Worm (Caenorhabditis elegans): Measurements from ENCODE around the gene M163.1.

M163.1 gene

ce11 chrX:14543224-14543623 lies 39.6 kb upstream of the M163.1 start, which contains the start of gene T24C2.3:
T24C2.3 (plus strand) TSS chrX:14543524.
- TF ChIP-seq K11D2.4 (GFP tag; IDR thresholded peaks at IDR 0.05), result no peak
- TF ChIP-seq K12H6.12 (tag; optimal IDR thresholded peaks at IDR 0.05), result no peak
- TF ChIP-seq nhr-80 (tag; optimal IDR thresholded peaks at IDR 0.05), result no peak
- no peak for TF ChIP-seq hsf-1 (GFP tag; IDR thresholded peaks at IDR 0.05)
- TF ChIP-seq ztf-22 (GFP tag; optimal IDR thresholded peaks at IDR 0.05), result no peak
- TF ChIP-seq nhr-179 (tag; optimal IDR thresholded peaks at IDR 0.05), result no peak
- TF ChIP-seq madf-3 (GFP tag; IDR thresholded peaks at IDR 0.05), result no peak
- no peak for TF ChIP-seq mes-4 (tag; optimal IDR thresholded peaks at IDR 0.05)

DNA sequence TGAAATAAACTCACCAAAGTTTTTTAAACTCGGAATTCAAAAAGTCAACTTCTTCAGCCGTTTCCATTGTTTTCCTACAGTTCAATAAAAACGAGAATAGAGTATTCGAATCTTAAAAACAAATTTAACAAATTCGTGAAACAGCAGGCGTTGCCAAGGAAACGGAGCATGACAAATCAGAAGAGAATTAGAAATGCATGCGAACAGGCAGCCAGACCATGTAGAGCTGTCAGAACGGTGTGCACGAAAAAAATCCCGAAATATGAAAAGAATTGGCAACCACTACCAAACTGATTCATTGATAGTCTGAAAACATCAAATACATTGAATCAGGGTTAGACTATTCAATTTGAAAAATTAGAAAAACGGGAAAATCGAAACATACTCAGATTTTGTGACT lies 38.4 kb upstream of the M163.1 start, which contains the start of gene fbxa-81:
Gene fbxa-81, minus strand, starts transcription at position 101 of the 400 bp plus-strand sequence.
- no peak for TF ChIP-seq efl-1 (GFP tag; optimal IDR thresholded peaks at IDR 0.05)
- TF ChIP-seq F39B2.1 (GFP tag; IDR thresholded peaks at IDR 0.05), result no peak
- no peak for TF ChIP-seq attf-6 (GFP tag; IDR thresholded peaks at IDR 0.05)
- TF ChIP-seq egl-44 (GFP tag; IDR thresholded peaks at IDR 0.05), result no peak
- TF ChIP-seq nfyb-1 (GFP tag; IDR thresholded peaks at IDR 0.05), result no peak
- no peak for TF ChIP-seq somi-1 (GFP tag; optimal IDR thresholded peaks at IDR 0.05)
- TF ChIP-seq lag-1 (GFP tag; IDR thresholded peaks at IDR 0.05), result no peak
- TF ChIP-seq sptf-2 (GFP tag; optimal IDR thresholded peaks at IDR 0.05), result no peak
- TF ChIP-seq ceh-58 (GFP tag; IDR thresholded peaks at IDR 0.05), result no peak
- TF ChIP-seq F37B4.10 (GFP tag; IDR thresholded peaks at IDR 0.05), result no peak
- no peak for TF ChIP-seq madf-8 (GFP tag; conservative IDR thresholded peaks at IDR 0.05)
- no peak for TF ChIP-seq ZK185.1 (tag; optimal IDR thresholded peaks at IDR 0.05; ENCODE audit: poor library complexity, severe bottlenecking)
- TF ChIP-seq B0019.2 (GFP tag; conservative IDR thresholded peaks at IDR 0.05), result no peak

DNA sequence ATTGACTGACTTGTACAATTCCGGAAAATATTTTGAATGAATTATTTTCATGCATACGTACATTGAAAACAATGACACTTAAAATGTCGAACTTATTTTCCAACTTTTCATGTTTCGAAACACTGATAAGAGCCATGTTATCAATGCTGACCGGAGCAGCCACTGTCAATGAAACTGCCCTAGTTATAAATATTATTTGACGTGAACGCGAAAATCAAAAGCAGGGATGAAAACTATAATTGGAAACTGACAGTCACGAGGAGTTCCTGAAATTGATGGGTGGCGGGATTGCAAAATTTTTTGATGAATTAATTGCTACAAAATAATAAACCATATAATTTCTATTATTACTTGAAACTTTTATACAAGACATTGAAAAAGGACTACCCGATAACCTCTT lies 35.8 kb upstream of the M163.1 start:
- TF ChIP-seq ztf-22 (GFP tag; optimal IDR thresholded peaks at IDR 0.05) (peak; percentile 37), Y95B8A.8 (GFP tag; IDR thresholded peaks at IDR 0.05) (no peak), F49E8.2 (tag; optimal IDR thresholded peaks at IDR 0.05; ENCODE audit: insufficient read depth) (no peak), nhr-27 (tag; optimal IDR thresholded peaks at IDR 0.05) (no peak), T26A5.8 (tag; optimal IDR thresholded peaks at IDR 0.05) (no peak), C06A6.2 (GFP tag; conservative IDR thresholded peaks at IDR 0.05) (no peak), madf-10 (tag; optimal IDR thresholded peaks at IDR 0.05) (peak; percentile 28), ztf-28 (GFP tag; IDR thresholded peaks at IDR 0.05) (no peak), attf-3 (GFP tag; conservative IDR thresholded peaks at IDR 0.05) (no peak), cebp-1 (GFP tag; IDR thresholded peaks at IDR 0.05) (peak; percentile 16; the same call in 1 of the 2 replicates), cebp-1 (tag; optimal IDR thresholded peaks at IDR 0.05) (no peak), mcd-1 (GFP tag; IDR thresholded peaks at IDR 0.05) (no peak), pha-4 (tag; optimal IDR thresholded peaks at IDR 0.05) (peak; percentile 27), snpc-4 (GFP tag; optimal IDR thresholded peaks at IDR 0.05) (no peak), snpc-4 (tag; optimal IDR thresholded peaks at IDR 0.05) (peak in 1 of 4 experiments; percentile 31), lsl-1 (GFP tag; optimal IDR thresholded peaks at IDR 0.05) (no peak), lin-40 (tag; optimal IDR thresholded peaks at IDR 0.05) (no peak), mel-28 (tag; optimal IDR thresholded peaks at IDR 0.05; ENCODE audit: borderline replicate concordance) (no peak), ztf-18 (tag; optimal IDR thresholded peaks at IDR 0.05) (no peak), F22D6.2 (tag; optimal IDR thresholded peaks at IDR 0.05) (no peak), ets-4 (GFP tag; optimal IDR thresholded peaks at IDR 0.05) (peak; percentile 10), attf-6 (GFP tag; IDR thresholded peaks at IDR 0.05) (no peak), ztf-26 (tag; optimal IDR thresholded peaks at IDR 0.05) (no peak), ekl-4 (GFP tag; IDR thresholded peaks at IDR 0.05) (no peak), athp-1 (tag; optimal IDR thresholded peaks at IDR 0.05) (no peak), snpc-1.3 (tag; optimal IDR thresholded peaks at IDR 0.05; ENCODE audit: insufficient read depth) (no peak), rpc-1 (optimal IDR thresholded peaks at IDR 0.05) (no peak), rpc-1 (tag; optimal IDR thresholded peaks at IDR 0.05) (no peak), egl-44 (GFP tag; IDR thresholded peaks at IDR 0.05) (0 out of 2 replicates have a peak, but pooled peaks have one; percentile 20), hmg-1.2 (GFP tag; IDR thresholded peaks at IDR 0.05) (no peak)

Data from whole organism, young adult.